Fruit fly (Drosophila melanogaster): Measurements from ENCODE around the gene CG14932.

The CG14932 gene

dm6 chr2L:11813665-11814087, 24.0 kb downstream of the CG14932 start, which contains the start of gene CycY (continued):
- no peak for TF ChIP-seq CG32772 (GFP tag; IDR thresholded peaks at IDR 0.05)
- peak; percentile 93 for TF ChIP-seq Dp (GFP tag; optimal IDR thresholded peaks at IDR 0.05)
- TF ChIP-seq knrl (GFP tag; IDR thresholded peaks at IDR 0.05; ENCODE audit: partially characterized antibody): peak; percentile 65
- TF ChIP-seq CG3995 (GFP tag; optimal IDR thresholded peaks at IDR 0.05): no peak
- peak; percentile 42 for TF ChIP-seq CG11504 (tag; optimal IDR thresholded peaks at IDR 0.05)
- TF ChIP-seq CG1233 (GFP tag; optimal IDR thresholded peaks at IDR 0.05): no peak
- no peak for TF ChIP-seq CG8944 (GFP tag; optimal IDR thresholded peaks at IDR 0.05)
- peak; percentile 15 for TF ChIP-seq CG15696 (tag; optimal IDR thresholded peaks at IDR 0.05)
- TF ChIP-seq tna (GFP tag; IDR thresholded peaks at IDR 0.05; ENCODE audit: partially characterized antibody): no peak
- no peak for TF ChIP-seq CG12236 (GFP tag; optimal IDR thresholded peaks at IDR 0.05)
- TF ChIP-seq CG14710 (tag; optimal IDR thresholded peaks at IDR 0.05): peak; percentile 74
- peak; percentile 50 for TF ChIP-seq phol (tag; optimal IDR thresholded peaks at IDR 0.05)
- no peak for TF ChIP-seq pho (GFP tag; optimal IDR thresholded peaks at IDR 0.05)
- no peak for TF ChIP-seq kay (GFP tag; optimal IDR thresholded peaks at IDR 0.05)
- TF ChIP-seq gsb (GFP tag; IDR thresholded peaks at IDR 0.05): no peak
- TF ChIP-seq CG31441 (GFP tag; IDR thresholded peaks at IDR 0.05): peak; percentile 38; the same call in 1 of the 2 replicates
- no peak for TF ChIP-seq CG17802 (tag; optimal IDR thresholded peaks at IDR 0.05)
- TF ChIP-seq CG4820 (GFP tag; optimal IDR thresholded peaks at IDR 0.05): no peak
- no peak for TF ChIP-seq Atf6 (GFP tag; IDR thresholded peaks at IDR 0.05)
- TF ChIP-seq nmo (GFP tag; optimal IDR thresholded peaks at IDR 0.05): peak; percentile 62
- TF ChIP-seq ci (GFP tag; IDR thresholded peaks at IDR 0.05): no peak
- peak; percentile 88 for TF ChIP-seq CG9797 (GFP tag; optimal IDR thresholded peaks at IDR 0.05)
- TF ChIP-seq lab (GFP tag; optimal IDR thresholded peaks at IDR 0.05): no peak
- no peak for TF ChIP-seq CG3407 (GFP tag; optimal IDR thresholded peaks at IDR 0.05)
- no peak for TF ChIP-seq gcm2 (GFP tag; optimal IDR thresholded peaks at IDR 0.05)
- TF ChIP-seq vfl (GFP tag; optimal IDR thresholded peaks at IDR 0.05): no peak
- no peak for TF ChIP-seq CG11085 (GFP tag; IDR thresholded peaks at IDR 0.05)
- TF ChIP-seq gsb-n (tag; optimal IDR thresholded peaks at IDR 0.05): peak; percentile 38
- peak; percentile 4 for TF ChIP-seq CG1602 (GFP tag; optimal IDR thresholded peaks at IDR 0.05)
- peak; percentile 4 for TF ChIP-seq Sin3A (optimal IDR thresholded peaks at IDR 0.05)
- TF ChIP-seq CG12391 (tag; optimal IDR thresholded peaks at IDR 0.05): peak; percentile 80
- TF ChIP-seq CG4854 (GFP tag; optimal IDR thresholded peaks at IDR 0.05): no peak
- peak; percentile 86 for TF ChIP-seq Adf1 (GFP tag; IDR thresholded peaks at IDR 0.05)
- peak; percentile 26 for TF ChIP-seq Sox102F (GFP tag; optimal IDR thresholded peaks at IDR 0.05)
- TF ChIP-seq ato (GFP tag; IDR thresholded peaks at IDR 0.05; ENCODE audit: partially characterized antibody): 0 out of 2 replicates have a peak, but pooled peaks have one; percentile 35
- no peak for TF ChIP-seq CG10565 (GFP tag; optimal IDR thresholded peaks at IDR 0.05)
- TF ChIP-seq Dip3 (GFP tag; optimal IDR thresholded peaks at IDR 0.05): no peak
- no peak for TF ChIP-seq CG12299 (tag; optimal IDR thresholded peaks at IDR 0.05)
- TF ChIP-seq Lhr (GFP tag; optimal IDR thresholded peaks at IDR 0.05): peak; percentile 78
- TF ChIP-seq Max (GFP tag; optimal IDR thresholded peaks at IDR 0.05): peak; percentile 36
- TF ChIP-seq Hr3 (GFP tag; optimal IDR thresholded peaks at IDR 0.05): no peak
- TF ChIP-seq PHDP (tag; optimal IDR thresholded peaks at IDR 0.05): no peak
- no peak for TF ChIP-seq usp (GFP tag; optimal IDR thresholded peaks at IDR 0.05)
- no peak for TF ChIP-seq tio (GFP tag; optimal IDR thresholded peaks at IDR 0.05)
- TF ChIP-seq CG8388 (GFP tag; optimal IDR thresholded peaks at IDR 0.05): no peak
- peak; percentile 66 for TF ChIP-seq hbn (GFP tag; IDR thresholded peaks at IDR 0.05; ENCODE audit: partially characterized antibody)
- peak; percentile 34 for TF ChIP-seq Xbp1 (GFP tag; optimal IDR thresholded peaks at IDR 0.05)
- TF ChIP-seq HmgZ (tag; optimal IDR thresholded peaks at IDR 0.05): peak; percentile 36
- TF ChIP-seq CG13775 (GFP tag; optimal IDR thresholded peaks at IDR 0.05): peak; percentile 21
- TF ChIP-seq CG1792 (GFP tag; optimal IDR thresholded peaks at IDR 0.05): no peak
- TF ChIP-seq Doc3 (GFP tag; IDR thresholded peaks at IDR 0.05; ENCODE audit: partially characterized antibody): peak; percentile 70

Data from whole organism, embryonic.